Worm (Caenorhabditis elegans): ENCODE measurements around the gene col-156.

ce11 chrV:11470210-11470713, 20.1 kb upstream of the col-156 start, which contains the start of gene aat-6:
- TF ChIP-seq zag-1 (tag; optimal IDR thresholded peaks at IDR 0.05) = no peak
- TF ChIP-seq ceh-82 (tag; optimal IDR thresholded peaks at IDR 0.05) = no peak
- TF ChIP-seq lin-39 (tag; optimal IDR thresholded peaks at IDR 0.05) = no peak
- TF ChIP-seq nhr-237 (tag; optimal IDR thresholded peaks at IDR 0.05) = no peak
- no peak for TF ChIP-seq unc-39 (tag; optimal IDR thresholded peaks at IDR 0.05)
- no peak for TF ChIP-seq snpc-4 (tag; optimal IDR thresholded peaks at IDR 0.05)
- TF ChIP-seq lsy-2 (tag; optimal IDR thresholded peaks at IDR 0.05) = no peak
- TF ChIP-seq ama-1 (optimal IDR thresholded peaks at IDR 0.05) = no peak

All from whole organism, L2 larva.